Worm (Caenorhabditis elegans): Measurements from ENCODE around the gene R05G6.3.

DNA sequence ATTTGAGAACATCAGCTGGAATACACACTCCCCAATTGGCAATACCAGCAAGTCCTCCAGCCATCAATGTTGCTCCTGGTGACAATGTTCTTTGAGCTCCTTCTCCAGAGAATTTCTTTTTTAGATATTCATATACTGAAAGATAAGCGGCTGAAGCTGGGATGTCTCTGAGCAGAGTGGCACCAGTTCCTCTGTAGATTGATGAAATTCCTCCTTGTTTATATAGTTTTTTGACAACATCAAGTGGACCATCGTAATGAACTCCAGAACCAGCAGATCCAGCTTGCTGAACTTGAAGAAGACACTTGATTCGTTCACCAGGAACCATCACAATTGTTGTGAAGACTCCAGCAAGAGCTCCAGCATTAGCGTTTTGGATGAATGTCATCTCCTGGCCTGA, 35.7 kb downstream of the R05G6.3 start:
- no peak for TF ChIP-seq hlh-8 (tag; optimal IDR thresholded peaks at IDR 0.05)
- TF ChIP-seq ceh-22 (tag; optimal IDR thresholded peaks at IDR 0.05) = no peak
- TF ChIP-seq ama-1 (optimal IDR thresholded peaks at IDR 0.05) = no peak

All from whole organism, late embryonic.